Fruit fly (Drosophila melanogaster): Measurements from ENCODE around the gene emb.

emb gene

dm6 chr2L:8414887-8415883 lies 11.8 kb downstream of the emb start, which contains the start of the genes CG13398 and Akap200:
TSS of gene CG13398 (minus strand) at chr2L:8415256.
TSS of gene Akap200 (plus strand) at chr2L:8415690.
- TF ChIP-seq woc (GFP tag; optimal IDR thresholded peaks at IDR 0.05) (peak; percentile 76), tai (GFP tag; optimal IDR thresholded peaks at IDR 0.05) (no peak), Hr83 (GFP tag; optimal IDR thresholded peaks at IDR 0.05; ENCODE audit: poor library complexity, severe bottlenecking) (no peak), usp (GFP tag; optimal IDR thresholded peaks at IDR 0.05) (no peak), Abd-B (GFP tag; optimal IDR thresholded peaks at IDR 0.05) (no peak), fru (GFP tag; optimal IDR thresholded peaks at IDR 0.05) (peak; percentile 33), Dfd (GFP tag; optimal IDR thresholded peaks at IDR 0.05) (no peak), dl (GFP tag; optimal IDR thresholded peaks at IDR 0.05; ENCODE audit: insufficient read depth in 1 of 2, partially characterized antibody in 2 of 2) (no peak), sv (GFP tag; optimal IDR thresholded peaks at IDR 0.05) (no peak), Rel (GFP tag; optimal IDR thresholded peaks at IDR 0.05) (no peak), Rel (tag; optimal IDR thresholded peaks at IDR 0.05) (peak; percentile 29), Dif (GFP tag; optimal IDR thresholded peaks at IDR 0.05; ENCODE audit: partially characterized antibody) (peak; percentile 54), h (GFP tag; optimal IDR thresholded peaks at IDR 0.05) (peak; percentile 13), jim (GFP tag; optimal IDR thresholded peaks at IDR 0.05) (no peak), CG9705 (GFP tag; optimal IDR thresholded peaks at IDR 0.05) (no peak), HLH106 (tag; optimal IDR thresholded peaks at IDR 0.05) (peak; percentile 49), Myc (optimal IDR thresholded peaks at IDR 0.05) (peak; percentile 52), pan (optimal IDR thresholded peaks at IDR 0.05) (no peak), GATAd (GFP tag; optimal IDR thresholded peaks at IDR 0.05) (no peak), CG32264 (GFP tag; optimal IDR thresholded peaks at IDR 0.05) (no peak), brk (GFP tag; optimal IDR thresholded peaks at IDR 0.05) (no peak), Mio (GFP tag; optimal IDR thresholded peaks at IDR 0.05) (no peak), sage (GFP tag; optimal IDR thresholded peaks at IDR 0.05) (no peak), dmrt93B (GFP tag; optimal IDR thresholded peaks at IDR 0.05) (no peak), OdsH (GFP tag; optimal IDR thresholded peaks at IDR 0.05) (no peak), rgr (GFP tag; optimal IDR thresholded peaks at IDR 0.05) (peak; percentile 6), dsf (GFP tag; optimal IDR thresholded peaks at IDR 0.05; ENCODE audit: borderline replicate concordance) (no peak), N (GFP tag; optimal IDR thresholded peaks at IDR 0.05) (no peak), Vsx2 (GFP tag; optimal IDR thresholded peaks at IDR 0.05; ENCODE audit: partially characterized antibody) (peak; percentile 38), br (GFP tag; optimal IDR thresholded peaks at IDR 0.05) (no peak), ey (GFP tag; optimal IDR thresholded peaks at IDR 0.05) (no peak), foxo (GFP tag; optimal IDR thresholded peaks at IDR 0.05) (peak in 1 of 2 experiments; percentile 18), Hr78 (GFP tag; optimal IDR thresholded peaks at IDR 0.05) (no peak), psq (GFP tag; optimal IDR thresholded peaks at IDR 0.05) (no peak), Hnf4 (GFP tag; optimal IDR thresholded peaks at IDR 0.05) (peak; percentile 15), CrebA (GFP tag; optimal IDR thresholded peaks at IDR 0.05; ENCODE audit: borderline replicate concordance) (no peak), lola (GFP tag; optimal IDR thresholded peaks at IDR 0.05) (no peak), Sp1 (GFP tag; optimal IDR thresholded peaks at IDR 0.05) (peak; percentile 37), Jra (GFP tag; optimal IDR thresholded peaks at IDR 0.05) (peak; percentile 33)

- TF ChIP-seq OdsH (GFP tag; optimal IDR thresholded peaks at IDR 0.05), result peak; percentile 49
- TF ChIP-seq Mio (GFP tag; optimal IDR thresholded peaks at IDR 0.05), result no peak
- peak; percentile 59 for TF ChIP-seq HLH106 (tag; optimal IDR thresholded peaks at IDR 0.05)
- TF ChIP-seq ey (GFP tag; optimal IDR thresholded peaks at IDR 0.05), result peak; percentile 81
- TF ChIP-seq GATAd (GFP tag; optimal IDR thresholded peaks at IDR 0.05), result no peak
- peak; percentile 67 for TF ChIP-seq Sp1 (GFP tag; optimal IDR thresholded peaks at IDR 0.05)
- TF ChIP-seq sv (GFP tag; optimal IDR thresholded peaks at IDR 0.05), result no peak
- TF ChIP-seq psq (GFP tag; optimal IDR thresholded peaks at IDR 0.05), result peak; percentile 100
- no peak for TF ChIP-seq Hr78 (GFP tag; optimal IDR thresholded peaks at IDR 0.05)
- TF ChIP-seq Rel (GFP tag; optimal IDR thresholded peaks at IDR 0.05), result no peak
- TF ChIP-seq Rel (tag; optimal IDR thresholded peaks at IDR 0.05), result peak; percentile 52
- peak; percentile 73 for TF ChIP-seq br (GFP tag; optimal IDR thresholded peaks at IDR 0.05)
- TF ChIP-seq dmrt93B (GFP tag; optimal IDR thresholded peaks at IDR 0.05), result peak; percentile 35
- TF ChIP-seq Vsx2 (GFP tag; optimal IDR thresholded peaks at IDR 0.05; ENCODE audit: partially characterized antibody), result peak; percentile 14
- TF ChIP-seq CrebA (GFP tag; optimal IDR thresholded peaks at IDR 0.05; ENCODE audit: borderline replicate concordance), result no peak
- peak; percentile 81 for TF ChIP-seq h (GFP tag; optimal IDR thresholded peaks at IDR 0.05)
- TF ChIP-seq brk (GFP tag; optimal IDR thresholded peaks at IDR 0.05), result peak; percentile 37
- peak; percentile 48 for TF ChIP-seq sage (GFP tag; optimal IDR thresholded peaks at IDR 0.05)
- TF ChIP-seq Hr83 (GFP tag; optimal IDR thresholded peaks at IDR 0.05; ENCODE audit: poor library complexity, severe bottlenecking), result no peak
- peak; percentile 36 for TF ChIP-seq CG9705 (GFP tag; optimal IDR thresholded peaks at IDR 0.05)
- TF ChIP-seq CG32264 (GFP tag; optimal IDR thresholded peaks at IDR 0.05), result peak; percentile 1
- peak; percentile 64 for TF ChIP-seq woc (GFP tag; optimal IDR thresholded peaks at IDR 0.05)
- TF ChIP-seq dsf (GFP tag; optimal IDR thresholded peaks at IDR 0.05; ENCODE audit: borderline replicate concordance), result no peak
- TF ChIP-seq tai (GFP tag; optimal IDR thresholded peaks at IDR 0.05), result no peak
- TF ChIP-seq Myc (optimal IDR thresholded peaks at IDR 0.05), result no peak
- peak; percentile 77 for TF ChIP-seq Dif (GFP tag; optimal IDR thresholded peaks at IDR 0.05; ENCODE audit: partially characterized antibody)
- no peak for TF ChIP-seq lola (GFP tag; optimal IDR thresholded peaks at IDR 0.05)
- peak; percentile 60 for TF ChIP-seq Jra (GFP tag; optimal IDR thresholded peaks at IDR 0.05)
- no peak for TF ChIP-seq Dfd (GFP tag; optimal IDR thresholded peaks at IDR 0.05)
- peak; percentile 84 for TF ChIP-seq fru (GFP tag; optimal IDR thresholded peaks at IDR 0.05)
- TF ChIP-seq rgr (GFP tag; optimal IDR thresholded peaks at IDR 0.05), result peak; percentile 71
- TF ChIP-seq pan (optimal IDR thresholded peaks at IDR 0.05), result no peak
- TF ChIP-seq usp (GFP tag; optimal IDR thresholded peaks at IDR 0.05), result no peak
- TF ChIP-seq foxo (GFP tag; optimal IDR thresholded peaks at IDR 0.05), result peak in 1 of 2 experiments; percentile 84
- TF ChIP-seq dl (GFP tag; optimal IDR thresholded peaks at IDR 0.05; ENCODE audit: insufficient read depth in 1 of 2, partially characterized antibody in 2 of 2), result peak; percentile 83 to 87
These were observed 13.1 kb downstream of the emb start for dm6 chr2L:8416350-8417046.
